Fruit fly (Drosophila melanogaster): ENCODE measurements around the gene Lkb1.
A peak's percentile ranks its signal among the peaks of the same experiment; 100 is the strongest.

Lkb1 gene

DNA sequence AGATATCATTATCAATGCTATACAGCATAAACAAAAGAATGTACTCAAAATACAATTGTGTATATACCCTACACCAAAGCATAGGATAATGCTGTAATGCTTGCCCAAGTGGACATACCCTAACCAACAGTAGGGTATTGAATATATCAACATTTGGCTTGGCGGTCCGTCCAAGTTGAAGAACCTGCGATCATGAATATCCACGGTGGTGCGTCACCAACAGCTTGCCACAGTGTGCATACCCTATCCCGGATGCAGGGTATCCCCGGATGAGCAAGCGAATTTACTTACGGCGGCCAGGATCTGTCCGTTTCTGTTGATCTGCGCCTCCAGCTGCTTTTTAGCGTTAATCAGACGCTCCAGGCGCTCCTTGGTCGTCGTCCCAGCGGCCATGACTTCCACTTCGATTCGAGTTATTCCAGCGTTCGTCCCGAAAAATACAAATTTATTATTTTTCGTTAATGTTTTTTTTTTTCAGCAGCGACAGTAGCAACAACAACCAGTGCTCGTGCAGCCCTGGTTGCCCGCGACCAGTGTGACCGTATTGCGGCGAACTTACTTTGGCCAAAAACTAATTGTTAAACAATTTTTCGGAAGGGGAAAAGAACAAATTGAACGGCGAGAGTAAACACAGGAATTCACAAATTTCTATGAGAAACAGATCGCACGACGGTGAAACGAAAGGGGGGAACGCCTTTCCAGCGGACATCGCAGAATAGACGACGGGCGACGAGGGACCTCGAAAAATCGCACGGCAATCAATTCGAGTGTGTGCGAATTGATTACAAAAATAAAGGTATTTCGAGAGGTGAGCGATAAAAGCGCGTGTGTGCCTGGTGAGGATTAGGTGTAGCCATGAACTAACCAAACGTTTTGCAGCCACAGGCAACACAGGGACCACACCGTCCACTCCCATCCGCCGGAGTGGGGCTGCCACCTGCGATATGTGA is at the start of gene Lkb1, which contains the start of gene CG9588:
TSS of gene Lkb1 (plus strand) at position 413 of the 950 bp plus-strand sequence.
TSS of gene CG9588 (minus strand) at position 545 of the 950 bp plus-strand sequence.
- peak; percentile 41; the same call in 1 of the 2 replicates for TF ChIP-seq CG6272 (GFP tag; IDR thresholded peaks at IDR 0.05)
- peak; percentile 35 for TF ChIP-seq Atf-2 (GFP tag; optimal IDR thresholded peaks at IDR 0.05)
- TF ChIP-seq twi (tag; optimal IDR thresholded peaks at IDR 0.05): no peak
- 0 out of 2 replicates have a peak, but pooled peaks have one; percentile 42 for TF ChIP-seq dan (GFP tag; IDR thresholded peaks at IDR 0.05)
- TF ChIP-seq HHEX (GFP tag; optimal IDR thresholded peaks at IDR 0.05): peak; percentile 35
- TF ChIP-seq toy (GFP tag; IDR thresholded peaks at IDR 0.05): peak; percentile 52; the same call in 1 of the 2 replicates
- TF ChIP-seq vnd (GFP tag; IDR thresholded peaks at IDR 0.05; ENCODE audit: partially characterized antibody): no peak
- no peak for TF ChIP-seq slou (GFP tag; optimal IDR thresholded peaks at IDR 0.05)
- TF ChIP-seq CG15011 (GFP tag; optimal IDR thresholded peaks at IDR 0.05): no peak
- TF ChIP-seq Dad (GFP tag; optimal IDR thresholded peaks at IDR 0.05): peak; percentile 8
- peak; percentile 48; the same call in 1 of the 2 replicates for TF ChIP-seq al (GFP tag; IDR thresholded peaks at IDR 0.05)
- TF ChIP-seq CG2120 (GFP tag; optimal IDR thresholded peaks at IDR 0.05): peak; percentile 72
- peak; percentile 77 for TF ChIP-seq Optix (GFP tag; IDR thresholded peaks at IDR 0.05)
- peak; percentile 61 for TF ChIP-seq fd96Cb (tag; optimal IDR thresholded peaks at IDR 0.05)
- TF ChIP-seq CG30431 (GFP tag; optimal IDR thresholded peaks at IDR 0.05): peak; percentile 51
- TF ChIP-seq cg (GFP tag; optimal IDR thresholded peaks at IDR 0.05): no peak
- no peak for TF ChIP-seq CG5180 (GFP tag; optimal IDR thresholded peaks at IDR 0.05)
- peak; percentile 39 for TF ChIP-seq ewg (GFP tag; optimal IDR thresholded peaks at IDR 0.05)
- TF ChIP-seq CG8478 (optimal IDR thresholded peaks at IDR 0.05): no peak
- no peak for TF ChIP-seq schlank (tag; optimal IDR thresholded peaks at IDR 0.05)
- peak; percentile 72; the same call in 2 of the 3 replicates for TF ChIP-seq so (GFP tag; IDR thresholded peaks at IDR 0.05)
- TF ChIP-seq hkb (optimal IDR thresholded peaks at IDR 0.05): no peak
- peak; percentile 78 for TF ChIP-seq hkb (GFP tag; IDR thresholded peaks at IDR 0.05)
- peak; percentile 43 for TF ChIP-seq CG10209 (GFP tag; optimal IDR thresholded peaks at IDR 0.05)
- peak; percentile 27 for TF ChIP-seq CoRest (tag; optimal IDR thresholded peaks at IDR 0.05)
- TF ChIP-seq CG8388 (GFP tag; optimal IDR thresholded peaks at IDR 0.05): peak; percentile 31
- TF ChIP-seq Hmr (GFP tag; optimal IDR thresholded peaks at IDR 0.05): peak; percentile 23
- peak; percentile 40 for TF ChIP-seq nom (GFP tag; optimal IDR thresholded peaks at IDR 0.05)
- no peak for TF ChIP-seq chinmo (GFP tag; IDR thresholded peaks at IDR 0.05; ENCODE audit: partially characterized antibody)
- TF ChIP-seq Dref (GFP tag; IDR thresholded peaks at IDR 0.05): no peak
- TF ChIP-seq CG18619 (GFP tag; optimal IDR thresholded peaks at IDR 0.05): peak; percentile 36
- peak; percentile 72; the same call in 2 of the 3 replicates for TF ChIP-seq CG11695 (GFP tag; IDR thresholded peaks at IDR 0.05)
- TF ChIP-seq CG12391 (tag; optimal IDR thresholded peaks at IDR 0.05): peak; percentile 23
- TF ChIP-seq ttk (GFP tag; IDR thresholded peaks at IDR 0.05): peak; percentile 83
- peak; percentile 37 for TF ChIP-seq CG30403 (GFP tag; optimal IDR thresholded peaks at IDR 0.05)
- TF ChIP-seq D19B (GFP tag; optimal IDR thresholded peaks at IDR 0.05): peak; percentile 55
- peak; percentile 66 for TF ChIP-seq CG9609 (GFP tag; optimal IDR thresholded peaks at IDR 0.05)
- no peak for TF ChIP-seq CG17568 (GFP tag; optimal IDR thresholded peaks at IDR 0.05)
- peak; percentile 49 for TF ChIP-seq chn (GFP tag; optimal IDR thresholded peaks at IDR 0.05)
- no peak for TF ChIP-seq Fer1 (GFP tag; optimal IDR thresholded peaks at IDR 0.05)
- no peak for TF ChIP-seq CG17802 (tag; optimal IDR thresholded peaks at IDR 0.05)
- TF ChIP-seq ranshi (GFP tag; IDR thresholded peaks at IDR 0.05): peak; percentile 62
- no peak for TF ChIP-seq tll (GFP tag; optimal IDR thresholded peaks at IDR 0.05)
- peak; percentile 33; the same call in 1 of the 3 replicates for TF ChIP-seq CG17361 (GFP tag; IDR thresholded peaks at IDR 0.05)
- peak; percentile 81 for TF ChIP-seq CG14667 (GFP tag; IDR thresholded peaks at IDR 0.05)
- TF ChIP-seq gfzf (GFP tag; optimal IDR thresholded peaks at IDR 0.05): peak; percentile 86
- peak; percentile 39 for TF ChIP-seq CG7839 (tag; optimal IDR thresholded peaks at IDR 0.05)
- TF ChIP-seq emc (GFP tag; optimal IDR thresholded peaks at IDR 0.05): peak; percentile 45

All from whole organism, embryonic.